Fruit fly (Drosophila melanogaster) whole organism, embryonic: ENCODE measurements around the gene CG14657.

Experiments used
- BEAF-32 ChIP-seq: fragments of 200-800 bp; sonication (Bioruptor generic); optimal IDR thresholded peaks from 3 replicates; lab custom pipeline; 2017; ENCODE audit warnings: missing biosample characterization, missing genetic modification characterization, mild to moderate bottlenecking, moderate library complexity, missing genetic modification reagents
- Blimp-1 ChIP-seq: fragments of 200-800 bp; sonication (Bioruptor generic); optimal IDR thresholded peaks from 3 replicates; lab custom pipeline; 2018; ENCODE audit warnings: missing biosample characterization, missing genetic modification characterization, mild to moderate bottlenecking, moderate library complexity, missing genetic modification reagents
- C15 ChIP-seq: fragments of 200-800 bp; sonication (Bioruptor generic); IDR thresholded peaks from 3 replicates; pipeline ENCODE4 v1.3.6; 2022; ENCODE audit warnings: missing biosample characterization, missing genetic modification characterization
- CG11093 ChIP-seq: fragments of 200-800 bp; sonication (Bioruptor generic); IDR thresholded peaks from 3 replicates; pipeline ENCODE4 v1.3.6; 2022; ENCODE audit warnings: missing biosample characterization, missing genetic modification characterization
- CG11247 ChIP-seq: fragments of 200-800 bp; sonication (Bioruptor generic); IDR thresholded peaks from 2 replicates; pipeline ENCODE4 v1.3.6; 2022; ENCODE audit warnings: missing biosample characterization, missing genetic modification characterization
- CG11560 ChIP-seq: fragments of 200-800 bp; sonication (Bioruptor generic); IDR thresholded peaks from 3 replicates; pipeline ENCODE4 v1.3.6; 2022; ENCODE audit warnings: missing biosample characterization, missing genetic modification characterization
- CG11696 ChIP-seq: fragments of 200-800 bp; sonication (Bioruptor generic); IDR thresholded peaks from 2 replicates; pipeline ENCODE4 v1.3.6; 2022; ENCODE audit warnings: missing biosample characterization, missing genetic modification characterization
- CG12236 ChIP-seq: fragments of 200-800 bp; sonication (Bioruptor generic); optimal IDR thresholded peaks from 2 replicates; lab custom pipeline; 2016; ENCODE audit warnings: missing biosample characterization, missing genetic modification characterization
- CG13287 ChIP-seq: fragments of 200-800 bp; sonication (Bioruptor generic); IDR thresholded peaks from 2 replicates; pipeline ENCODE4 v1.3.6; 2022; ENCODE audit warnings: missing biosample characterization, missing genetic modification characterization; ENCODE audit not compliant: partially characterized antibody
- CG15601 ChIP-seq: fragments of 200-800 bp; sonication (Bioruptor generic); optimal IDR thresholded peaks from 3 replicates; lab custom pipeline; 2019; ENCODE audit warnings: missing biosample characterization, mild to moderate bottlenecking, missing genetic modification characterization, moderate library complexity
- CG1602 ChIP-seq: fragments of 200-800 bp; sonication (Bioruptor generic); optimal IDR thresholded peaks from 3 replicates; lab custom pipeline; 2016; ENCODE audit warnings: missing biosample characterization, missing genetic modification characterization
- CG17612 ChIP-seq: fragments of 200-800 bp; sonication (Bioruptor generic); IDR thresholded peaks from 2 replicates; pipeline ENCODE4 v1.3.6; 2022; ENCODE audit warnings: missing biosample characterization, missing genetic modification characterization
- CG18599 ChIP-seq: fragments of 200-800 bp; sonication (Bioruptor generic); optimal IDR thresholded peaks from 3 replicates; lab custom pipeline; 2017; ENCODE audit warnings: missing biosample characterization, missing genetic modification characterization, mild to moderate bottlenecking, moderate library complexity, missing genetic modification reagents
- CG33213 ChIP-seq: fragments of 200-800 bp; sonication (Bioruptor generic); optimal IDR thresholded peaks from 3 replicates; lab custom pipeline; 2016; ENCODE audit warnings: missing biosample characterization, missing genetic modification characterization
- CG5953 ChIP-seq: fragments of 200-800 bp; sonication (Bioruptor generic); IDR thresholded peaks from 2 replicates; pipeline ENCODE4 v1.3.6; 2022; ENCODE audit warnings: missing biosample characterization, missing genetic modification characterization
- CG7357 ChIP-seq: fragments of 200-800 bp; sonication (Bioruptor generic); IDR thresholded peaks from 3 replicates; pipeline ENCODE4 v1.3.6; 2022; ENCODE audit warnings: missing biosample characterization, missing genetic modification characterization
- CG7839 ChIP-seq: fragments of 200-800 bp; sonication (Bioruptor generic); optimal IDR thresholded peaks from 3 replicates; lab custom pipeline; 2018; ENCODE audit warnings: missing biosample characterization, mild to moderate bottlenecking, missing genetic modification characterization, moderate library complexity
- CG8290 ChIP-seq, 3 experiments: fragments of 200-800 bp; sonication (Bioruptor generic); optimal IDR thresholded peaks; 2 replicates each; lab custom pipeline; 2016 to 2019; ENCODE audit warnings: missing biosample characterization in 3 of 3, missing genetic modification characterization in 3 of 3, mild to moderate bottlenecking in 2 of 3, moderate library complexity in 1 of 3
- CG8478 ChIP-seq: fragments of >200 bp; optimal IDR thresholded peaks from 2 replicates; lab custom pipeline; 2018
- CG9727 ChIP-seq: fragments of 200-800 bp; sonication (Bioruptor generic); optimal IDR thresholded peaks from 3 replicates; lab custom pipeline; 2017; ENCODE audit warnings: missing biosample characterization, mild to moderate bottlenecking, missing genetic modification characterization
- Dek ChIP-seq: fragments of 200-800 bp; sonication (Bioruptor generic); optimal IDR thresholded peaks from 3 replicates; lab custom pipeline; 2019; ENCODE audit warnings: missing biosample characterization, mild to moderate bottlenecking, missing genetic modification characterization, moderate library complexity
- GATAe ChIP-seq: fragments of 200-800 bp; sonication (Bioruptor generic); conservative IDR thresholded peaks from 2 replicates; pipeline ENCODE4 v1.3.6; 2022; ENCODE audit warnings: missing biosample characterization, missing genetic modification characterization
- H15 ChIP-seq: fragments of 200-800 bp; sonication (Bioruptor generic); IDR thresholded peaks from 3 replicates; pipeline ENCODE4 v1.3.6; 2022; ENCODE audit warnings: missing biosample characterization, missing genetic modification characterization
- Jarid2 ChIP-seq: fragments of 200-800 bp; sonication (Bioruptor generic); optimal IDR thresholded peaks from 3 replicates; lab custom pipeline; 2017; ENCODE audit warnings: mild to moderate bottlenecking, missing biosample characterization, missing genetic modification reagents, missing genetic modification characterization
- MTF-1 ChIP-seq: fragments of 200-800 bp; sonication (Bioruptor generic); optimal IDR thresholded peaks from 2 replicates; lab custom pipeline; 2018; ENCODE audit warnings: missing biosample characterization, mild to moderate bottlenecking, missing genetic modification characterization, borderline replicate concordance
- Meics ChIP-seq: fragments of 200-800 bp; sonication (Bioruptor generic); optimal IDR thresholded peaks from 2 replicates; lab custom pipeline; 2017; ENCODE audit warnings: missing biosample characterization, mild to moderate bottlenecking, missing genetic modification characterization
- Mes4 ChIP-seq: fragments of 200-800 bp; sonication (Bioruptor generic); optimal IDR thresholded peaks from 2 replicates; lab custom pipeline; 2016; ENCODE audit warnings: missing biosample characterization, missing genetic modification characterization
- NFAT ChIP-seq: fragments of 200-800 bp; sonication (Bioruptor generic); IDR thresholded peaks from 2 replicates; pipeline ENCODE4 v1.3.6; 2022; ENCODE audit warnings: missing biosample characterization, missing genetic modification characterization
- NK7.1 ChIP-seq: fragments of 200-800 bp; sonication (Bioruptor generic); optimal IDR thresholded peaks from 3 replicates; lab custom pipeline; 2016; ENCODE audit warnings: missing biosample characterization, missing genetic modification characterization
- Opbp ChIP-seq: fragments of 200-800 bp; sonication (Bioruptor generic); IDR thresholded peaks from 3 replicates; pipeline ENCODE4 v1.3.6; 2022; ENCODE audit warnings: missing biosample characterization, missing genetic modification characterization; ENCODE audit not compliant: partially characterized antibody
- Scr ChIP-seq: fragments of 200-800 bp; sonication (Bioruptor generic); IDR thresholded peaks from 2 replicates; pipeline ENCODE4 v1.3.6; 2022; ENCODE audit warnings: missing biosample characterization, missing genetic modification characterization; ENCODE audit not compliant: partially characterized antibody
- TFAM ChIP-seq: fragments of 200-800 bp; sonication (Bioruptor generic); optimal IDR thresholded peaks from 2 replicates; lab custom pipeline; 2017; ENCODE audit warnings: missing biosample characterization, missing genetic modification characterization, inconsistent platforms
- br ChIP-seq: fragments of >200 bp; optimal IDR thresholded peaks from 2 replicates; lab custom pipeline; 2017
- caup ChIP-seq: fragments of 200-800 bp; sonication (Bioruptor generic); optimal IDR thresholded peaks from 3 replicates; lab custom pipeline; 2017; ENCODE audit warnings: missing biosample characterization, mild to moderate bottlenecking, missing genetic modification characterization, moderate library complexity; ENCODE audit not compliant: severe bottlenecking
- dm ChIP-seq: fragments of 200-800 bp; sonication (Bioruptor generic); optimal IDR thresholded peaks from 3 replicates; lab custom pipeline; 2016; ENCODE audit warnings: missing biosample characterization, missing genetic modification characterization
- fru ChIP-seq: fragments of >200 bp; optimal IDR thresholded peaks from 2 replicates; lab custom pipeline; 2017
- gem ChIP-seq: fragments of 200-800 bp; sonication (Bioruptor generic); optimal IDR thresholded peaks from 2 replicates; lab custom pipeline; 2019; ENCODE audit warnings: missing biosample characterization, mild to moderate bottlenecking, missing genetic modification characterization, moderate library complexity
- ham ChIP-seq: fragments of 200-800 bp; sonication (Bioruptor generic); IDR thresholded peaks from 2 replicates; pipeline ENCODE4 v1.3.6; 2022; ENCODE audit warnings: missing biosample characterization, missing genetic modification characterization
- hkb ChIP-seq, 2 experiments: fragments of 200-800 bp in 1 of 2; fragments of >200 bp in 1 of 2; sonication (Bioruptor generic) in 1 of 2; IDR thresholded peaks in 1 of 2; optimal IDR thresholded peaks in 1 of 2; 2 replicates each; pipeline versions ENCODE4 v1.3.6 to Lab custom; 2017 to 2022; ENCODE audit warnings: missing biosample characterization in 1 of 2, missing genetic modification characterization in 1 of 2
- jigr1 ChIP-seq: fragments of 200-800 bp; sonication (Bioruptor generic); IDR thresholded peaks from 3 replicates; pipeline ENCODE4 v1.3.6; 2022; ENCODE audit warnings: missing biosample characterization, missing genetic modification characterization
- nom ChIP-seq: fragments of 200-800 bp; sonication (Bioruptor generic); optimal IDR thresholded peaks from 2 replicates; lab custom pipeline; 2017; ENCODE audit warnings: missing biosample characterization, missing genetic modification characterization, mild to moderate bottlenecking, moderate library complexity, missing genetic modification reagents
- otp ChIP-seq: fragments of 200-800 bp; sonication (Bioruptor generic); IDR thresholded peaks from 3 replicates; pipeline ENCODE4, ENCODE4 v1.3.6; 2022; ENCODE audit warnings: missing biosample characterization, missing genetic modification characterization
- pho ChIP-seq: fragments of 200-800 bp; sonication (Bioruptor generic); optimal IDR thresholded peaks from 2 replicates; lab custom pipeline; 2016; ENCODE audit warnings: missing biosample characterization, missing genetic modification characterization
- ranshi ChIP-seq: fragments of 200-800 bp; sonication (Bioruptor generic); IDR thresholded peaks from 2 replicates; pipeline ENCODE4 v1.3.6; 2022; ENCODE audit warnings: missing biosample characterization, missing genetic modification characterization
- sob ChIP-seq: fragments of 200-800 bp; sonication (Bioruptor generic); IDR thresholded peaks from 2 replicates; pipeline ENCODE4 v1.3.6; 2022; ENCODE audit warnings: missing biosample characterization, missing genetic modification characterization
- stwl ChIP-seq: fragments of 200-800 bp; sonication (Bioruptor generic); optimal IDR thresholded peaks from 3 replicates; lab custom pipeline; 2018; ENCODE audit warnings: missing biosample characterization, mild to moderate bottlenecking, missing genetic modification characterization, moderate library complexity
- tx ChIP-seq: fragments of 200-800 bp; sonication (Bioruptor generic); optimal IDR thresholded peaks from 2 replicates; lab custom pipeline; 2016; ENCODE audit warnings: missing biosample characterization, missing genetic modification characterization
- vfl ChIP-seq: fragments of 200-800 bp; sonication (Bioruptor generic); optimal IDR thresholded peaks from 2 replicates; lab custom pipeline; 2016; ENCODE audit warnings: missing biosample characterization, missing genetic modification characterization
- zen ChIP-seq: fragments of 200-800 bp; sonication (Bioruptor generic); optimal IDR thresholded peaks from 3 replicates; lab custom pipeline; 2018; ENCODE audit warnings: missing biosample characterization, mild to moderate bottlenecking, missing genetic modification characterization, moderate library complexity

Gene CG14657

DNA sequence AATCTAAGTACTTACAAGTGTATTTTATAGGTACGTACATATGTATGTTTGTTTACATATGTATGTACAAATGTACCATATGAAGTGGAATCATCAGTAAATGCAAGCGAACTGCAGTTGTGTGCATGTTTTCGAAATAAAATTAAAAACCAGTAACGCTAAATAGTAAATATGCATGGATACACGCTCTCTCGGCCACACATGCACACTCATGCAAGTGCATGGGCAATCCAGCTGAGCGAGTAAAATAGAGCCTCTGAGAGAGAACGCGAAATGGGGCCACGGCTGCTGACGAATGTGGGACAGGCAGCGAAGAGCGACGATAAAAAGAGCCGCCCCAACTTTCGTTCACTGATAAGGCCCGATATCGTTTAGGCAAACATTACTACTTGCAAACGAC, 13.7 kb downstream of the CG14657 start (continued):
- TF ChIP-seq CG11560 (tag; lab: Robert Waterston, UW) (no peak), Mes4 (GFP tag; lab: Kevin White, UChicago) (no peak)
- TF ChIP-seq, all 482 proteins: peak for 9

DNA sequence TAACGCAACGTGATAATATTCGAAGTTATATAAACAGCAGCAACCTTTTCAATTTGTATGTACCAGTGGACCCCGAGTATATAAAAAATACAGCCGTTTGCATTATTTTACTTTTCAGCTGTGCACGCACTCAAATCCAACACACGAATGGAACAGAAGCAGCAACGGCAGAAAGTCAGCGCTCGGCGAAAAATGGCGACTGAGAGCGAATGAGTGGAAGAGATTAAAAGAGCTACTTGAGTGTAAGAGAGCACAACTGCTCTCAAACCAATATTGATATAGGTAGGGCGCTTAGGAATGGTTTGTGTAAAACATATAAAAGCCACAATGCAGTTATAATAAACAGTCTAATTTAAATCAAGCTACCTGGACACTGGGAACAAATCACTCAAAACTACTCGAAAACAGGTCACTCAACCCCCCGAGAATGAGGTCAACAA, 14.9 kb downstream of the CG14657 start:
- TF ChIP-seq hkb (optimal IDR thresholded peaks at IDR 0.05; lab: Kevin White, UChicago) = no peak
- TF ChIP-seq hkb (GFP tag; IDR thresholded peaks at IDR 0.05; lab: Robert Waterston, UW) = peak; percentile 80
- no peak for TF ChIP-seq CG11093
- TF ChIP-seq CG9727 (GFP tag; lab: Kevin White, UChicago) = peak; percentile 69
- TF ChIP-seq CG18599 (GFP tag; lab: Kevin White, UChicago) = peak; percentile 70
- TF ChIP-seq fru (lab: Kevin White, UChicago) = no peak
- TF ChIP-seq TFAM (GFP tag; lab: Kevin White, UChicago) = no peak
- no peak for TF ChIP-seq ham (GFP tag; lab: Robert Waterston, UW)
- peak; percentile 45 for TF ChIP-seq gem (tag; lab: Kevin White, UChicago)
- peak; percentile 69 for TF ChIP-seq CG33213
- no peak for TF ChIP-seq C15 (GFP tag; lab: Robert Waterston, UW)
- no peak for TF ChIP-seq CG1602 (GFP tag; lab: Kevin White, UChicago)
- TF ChIP-seq CG7839 (tag; lab: Kevin White, UChicago) = peak; percentile 37
- no peak for TF ChIP-seq br
- no peak for TF ChIP-seq CG5953
- TF ChIP-seq Dek (tag; lab: Kevin White, UChicago) = no peak
- TF ChIP-seq CG11247 = no peak
- peak; percentile 49 for TF ChIP-seq CG8290 (GFP tag; optimal IDR thresholded peaks at IDR 0.05; lab: Kevin White, UChicago)
- TF ChIP-seq CG8290 (tag; optimal IDR thresholded peaks at IDR 0.05; lab: Kevin White, UChicago) = peak; percentile 53 to 63
- no peak for TF ChIP-seq CG17612 (GFP tag; lab: Robert Waterston, UW)
- TF ChIP-seq GATAe (GFP tag; lab: Robert Waterston, UW) = no peak
- no peak for TF ChIP-seq dm
- peak; percentile 41; the same call in 1 of the 2 replicates for TF ChIP-seq NFAT
- peak; percentile 29 for TF ChIP-seq stwl (tag; lab: Kevin White, UChicago)
- TF ChIP-seq Jarid2 (GFP tag; lab: Kevin White, UChicago) = peak; percentile 80
- no peak for TF ChIP-seq Scr (GFP tag; lab: Robert Waterston, UW)
- peak; percentile 78 for TF ChIP-seq CG15601 (tag; lab: Kevin White, UChicago)
- no peak for TF ChIP-seq BEAF-32 (GFP tag; lab: Kevin White, UChicago)
- peak; percentile 57 for TF ChIP-seq Blimp-1 (GFP tag; lab: Kevin White, UChicago)
- peak; percentile 68 for TF ChIP-seq Meics (GFP tag; lab: Kevin White, UChicago)
- peak; percentile 63 for TF ChIP-seq nom (GFP tag; lab: Kevin White, UChicago)
- no peak; the same call in 1 of the 2 replicates for TF ChIP-seq CG11696 (GFP tag; lab: Robert Waterston, UW)
- no peak for TF ChIP-seq H15 (GFP tag; lab: Robert Waterston, UW)
- TF ChIP-seq vfl (GFP tag; lab: Kevin White, UChicago) = peak; percentile 7
- TF ChIP-seq sob (GFP tag; lab: Robert Waterston, UW) = no peak
- TF ChIP-seq zen (tag; lab: Kevin White, UChicago) = no peak
- no peak for TF ChIP-seq pho (GFP tag; lab: Kevin White, UChicago)
- no peak for TF ChIP-seq jigr1
- TF ChIP-seq caup (GFP tag; lab: Kevin White, UChicago) = peak; percentile 73
- peak; percentile 80 for TF ChIP-seq otp
- TF ChIP-seq CG8478 (lab: Kevin White, UChicago) = no peak
- no peak for TF ChIP-seq ranshi
- TF ChIP-seq NK7.1 (GFP tag; lab: Kevin White, UChicago) = peak; percentile 58
- peak; percentile 42; the same call in 1 of the 2 replicates for TF ChIP-seq CG13287 (GFP tag; lab: Robert Waterston, UW)
- no peak for TF ChIP-seq CG7357 (GFP tag; lab: Robert Waterston, UW)
- peak; percentile 39 for TF ChIP-seq CG12236
- peak; percentile 89 for TF ChIP-seq MTF-1 (GFP tag; lab: Kevin White, UChicago)
- TF ChIP-seq Opbp (GFP tag; lab: Robert Waterston, UW) = 0 out of 3 replicates have a peak, but pooled peaks have one; percentile 23
- TF ChIP-seq tx (GFP tag; lab: Kevin White, UChicago) = no peak
